Fruit fly (Drosophila melanogaster): ENCODE results near the gene Tdrd3.

dm6 chr3L:14769183-14769582, 17.4 kb upstream of the Tdrd3 start, which contains the start of gene Mgat4b:
- no peak for TF ChIP-seq sna (GFP tag; IDR thresholded peaks at IDR 0.05; ENCODE audit: partially characterized antibody)
- no peak for TF ChIP-seq Atf-2 (GFP tag; optimal IDR thresholded peaks at IDR 0.05)
- TF ChIP-seq CG18619 (GFP tag; optimal IDR thresholded peaks at IDR 0.05) = no peak
- TF ChIP-seq ken (GFP tag; IDR thresholded peaks at IDR 0.05) = no peak
- TF ChIP-seq CG12942 (GFP tag; optimal IDR thresholded peaks at IDR 0.05) = no peak
- TF ChIP-seq CG43689 (GFP tag; IDR thresholded peaks at IDR 0.05) = no peak
- no peak for TF ChIP-seq pb (GFP tag; optimal IDR thresholded peaks at IDR 0.05)
- TF ChIP-seq Ravus (GFP tag; IDR thresholded peaks at IDR 0.05) = no peak
- TF ChIP-seq mld (GFP tag; IDR thresholded peaks at IDR 0.05; ENCODE audit: partially characterized antibody) = no peak
- no peak for TF ChIP-seq sc (optimal IDR thresholded peaks at IDR 0.05)
- TF ChIP-seq sc (GFP tag; optimal IDR thresholded peaks at IDR 0.05) = no peak
